Worm (Caenorhabditis elegans): ENCODE measurements around the gene srt-15.

ce11 chrV:3081471-3081870 is 19.5 kb upstream of the srt-15 start, which contains the start of gene srt-7:
- no peak for TF ChIP-seq ztf-23 (GFP tag; IDR thresholded peaks at IDR 0.05)
- no peak for TF ChIP-seq ztf-29 (GFP tag; IDR thresholded peaks at IDR 0.05)

Measured in whole organism, midembryonic.